Worm (Caenorhabditis elegans): ENCODE results near the gene ZK637.12.

DNA sequence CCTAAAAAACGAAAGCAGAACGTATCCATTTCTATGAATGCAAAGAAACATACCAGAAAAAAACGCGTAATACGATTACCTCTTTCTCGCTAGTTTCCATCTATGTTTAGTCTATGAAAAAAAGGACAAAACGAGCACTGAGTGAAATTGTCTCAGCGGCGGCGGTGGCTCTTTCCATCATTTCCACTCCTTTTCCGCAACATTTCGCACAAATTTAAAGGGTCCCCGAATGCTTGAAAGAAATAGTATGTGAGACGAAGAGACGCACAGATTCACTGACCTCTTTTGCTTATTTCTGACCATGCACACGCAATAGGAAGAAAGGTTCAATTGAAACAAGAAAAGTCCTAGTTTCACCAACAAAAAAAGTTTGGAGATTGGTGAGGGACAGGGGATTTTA lies 22.2 kb downstream of the ZK637.12 start:
- no peak for TF ChIP-seq mab-5 (tag; optimal IDR thresholded peaks at IDR 0.05)
- TF ChIP-seq nhr-77 (tag; optimal IDR thresholded peaks at IDR 0.05) = no peak
- no peak for TF ChIP-seq unc-55 (GFP tag; optimal IDR thresholded peaks at IDR 0.05)
- TF ChIP-seq lin-13 (GFP tag; optimal IDR thresholded peaks at IDR 0.05) = no peak
- no peak for TF ChIP-seq egl-27 (tag; optimal IDR thresholded peaks at IDR 0.05)
- no peak for TF ChIP-seq skn-1 (tag; optimal IDR thresholded peaks at IDR 0.05)
- no peak for TF ChIP-seq zag-1 (tag; optimal IDR thresholded peaks at IDR 0.05)
- TF ChIP-seq unc-62 (GFP tag; optimal IDR thresholded peaks at IDR 0.05) = no peak
- no peak for TF ChIP-seq fos-1 (tag; optimal IDR thresholded peaks at IDR 0.05)
- no peak for TF ChIP-seq snpc-4 (tag; optimal IDR thresholded peaks at IDR 0.05)
- no peak for TF ChIP-seq ama-1 (optimal IDR thresholded peaks at IDR 0.05)
- TF ChIP-seq ztf-4 (tag; optimal IDR thresholded peaks at IDR 0.05) = no peak
- TF ChIP-seq lin-11 (tag; optimal IDR thresholded peaks at IDR 0.05) = no peak
- TF ChIP-seq ztf-11 (tag; optimal IDR thresholded peaks at IDR 0.05) = no peak

All from whole organism, L2 larva.